Fruit fly (Drosophila melanogaster) whole organism, embryonic: ENCODE measurements around the gene Polr2M.

Experiments
- Opbp ChIP-seq: fragments of 200-800 bp; sonication (Bioruptor generic); IDR thresholded peaks from 3 replicates; pipeline ENCODE4 v1.3.6; 2022; ENCODE audit warnings: missing biosample characterization, missing genetic modification characterization; ENCODE audit not compliant: partially characterized antibody
- Sin3A ChIP-seq: fragments of >200 bp; optimal IDR thresholded peaks from 2 replicates; lab custom pipeline; 2018
- cwo ChIP-seq: fragments of 200-800 bp; sonication (Bioruptor generic); optimal IDR thresholded peaks from 3 replicates; lab custom pipeline; 2017; ENCODE audit warnings: missing biosample characterization, missing genetic modification characterization, mild to moderate bottlenecking, moderate library complexity, missing genetic modification reagents
- zen2 ChIP-seq: fragments of 200-800 bp; sonication (Bioruptor generic); IDR thresholded peaks from 3 replicates; pipeline ENCODE4 v1.3.6; 2022; ENCODE audit warnings: missing biosample characterization, missing genetic modification characterization; ENCODE audit not compliant: partially characterized antibody

- TF ChIP-seq Opbp (GFP tag; lab: Robert Waterston, UW) (no peak), Sin3A (no peak), cwo (GFP tag; lab: Kevin White, UChicago) (no peak), zen2 (GFP tag; lab: Robert Waterston, UW) (no peak)
These were observed 39.2 kb upstream of the Polr2M start for dm6 chr3R:19190020-19190419.
